Worm (Caenorhabditis elegans) whole organism, L4/young adult: Measurements from ENCODE around the gene D1044.1.

Experiments used
- W03F9.2 ChIP-seq: fragments of 150-350 bp; optimal IDR thresholded peaks from 2 replicates; lab custom pipeline; 2014; ENCODE audit warnings: missing biosample characterization, missing genetic modification characterization
- dao-5 ChIP-seq: sonication (generic microtip); optimal IDR thresholded peaks from 2 replicates; lab custom pipeline; 2016; ENCODE audit warnings: missing genotype, missing genetic modification characterization, moderate library complexity, missing compliant biosample characterization
- him-1 ChIP-seq: sonication (generic microtip); optimal IDR thresholded peaks from 2 replicates; lab custom pipeline; 2016; ENCODE audit warnings: missing genotype, missing genetic modification reagents, missing genetic modification characterization, missing compliant biosample characterization

ce11 chrIII:5498973-5499372 lies 45.1 kb upstream of the D1044.1 start, which contains the start of gene R02F2.9:
- TF ChIP-seq him-1 (tag; lab: Kevin White, UChicago), result no peak
- TF ChIP-seq dao-5, result no peak
- TF ChIP-seq W03F9.2 (tag; lab: Kevin White, UChicago), result no peak
